Worm (Caenorhabditis elegans) whole organism, L4 larva: Measurements from ENCODE around the gene mab-21.

ENCODE experiments used
- egl-27 ChIP-seq: sonication (generic microtip); optimal IDR thresholded peaks from 3 replicates; lab custom pipeline; 2017; ENCODE audit warnings: missing biosample characterization, missing genetic modification reagents, missing genetic modification characterization
- mdl-1 ChIP-seq, 2 experiments: fragments of 150-350 bp in 1 of 2; sonication (generic microtip) in 1 of 2; optimal IDR thresholded peaks; 2 replicates each; lab custom pipeline; 2014 to 2017; ENCODE audit warnings: missing biosample characterization in 2 of 2, missing genetic modification characterization in 2 of 2
- mes-2 ChIP-seq: sonication (generic microtip); optimal IDR thresholded peaks from 2 replicates; lab custom pipeline; 2016; ENCODE audit warnings: missing genotype, mild to moderate bottlenecking, missing genetic modification characterization, missing compliant biosample characterization; ENCODE audit not compliant: poor library complexity, severe bottlenecking
- nhr-11 ChIP-seq: fragments of 150-350 bp; optimal IDR thresholded peaks from 2 replicates; lab custom pipeline; 2014; ENCODE audit warnings: missing biosample characterization, missing genetic modification characterization
- snpc-4 ChIP-seq: fragments of 150-350 bp; optimal IDR thresholded peaks from 2 replicates; lab custom pipeline; 2014; ENCODE audit warnings: missing biosample characterization, missing genetic modification characterization
- tra-1 ChIP-seq: fragments of 200-800 bp; sonication (Bioruptor generic); IDR thresholded peaks from 2 replicates; pipeline ENCODE4 v1.3.6; 2022; ENCODE audit warnings: missing genetic modification reagents, missing genetic modification characterization, missing compliant biosample characterization

- no peak for TF ChIP-seq egl-27
- no peak for TF ChIP-seq nhr-11 (tag; lab: Kevin White, UChicago)
- no peak for TF ChIP-seq mdl-1 (tag; optimal IDR thresholded peaks at IDR 0.05; lab: Kevin White, UChicago)
- no peak for TF ChIP-seq snpc-4 (tag; lab: Kevin White, UChicago)
- TF ChIP-seq mes-2 (tag; lab: Kevin White, UChicago): no peak
- no peak for TF ChIP-seq tra-1 (GFP tag; lab: Robert Waterston, UW)
Observed at ce11 chrIII:4646246-4646645, 45.7 kb downstream of the mab-21 start, which contains the start of gene pqn-29.
